Worm (Caenorhabditis elegans) whole organism, L3 larva: ENCODE results near the gene F27D9.7.

ENCODE experiments used
- aly-2 ChIP-seq: fragments of 150-350 bp; optimal IDR thresholded peaks from 2 replicates; lab custom pipeline; 2014; ENCODE audit warnings: missing biosample characterization, missing genetic modification characterization
- ama-1 ChIP-seq: fragments of 150-350 bp; optimal IDR thresholded peaks from 2 replicates; lab custom pipeline; 2018
- ceh-82 ChIP-seq: fragments of 150-350 bp; optimal IDR thresholded peaks from 2 replicates; lab custom pipeline; 2014; ENCODE audit warnings: missing biosample characterization, missing genetic modification characterization
- ceh-9 ChIP-seq: sonication (generic microtip); optimal IDR thresholded peaks from 2 replicates; lab custom pipeline; 2018; ENCODE audit warnings: missing biosample characterization, missing genetic modification characterization
- fos-1 ChIP-seq: fragments of 150-350 bp; optimal IDR thresholded peaks from 2 replicates; lab custom pipeline; 2014; ENCODE audit warnings: missing biosample characterization, missing genetic modification characterization
- lin-15B ChIP-seq: fragments of 150-350 bp; optimal IDR thresholded peaks from 2 replicates; lab custom pipeline; 2014; ENCODE audit warnings: missing biosample characterization, missing genetic modification characterization
- lin-39 ChIP-seq: fragments of 150-350 bp; optimal IDR thresholded peaks from 2 replicates; lab custom pipeline; 2018; ENCODE audit warnings: missing biosample characterization, missing genetic modification reagents, missing genetic modification characterization
- nhr-12 ChIP-seq: fragments of 150-350 bp; optimal IDR thresholded peaks from 2 replicates; lab custom pipeline; 2014; ENCODE audit warnings: missing biosample characterization, missing genetic modification characterization
- nhr-237 ChIP-seq: fragments of 150-350 bp; optimal IDR thresholded peaks from 2 replicates; lab custom pipeline; 2014; ENCODE audit warnings: missing biosample characterization, missing genetic modification characterization
- pqm-1 ChIP-seq: fragments of 150-350 bp; optimal IDR thresholded peaks from 2 replicates; lab custom pipeline; 2017; ENCODE audit warnings: missing biosample characterization, missing genetic modification characterization, inconsistent platforms
- sea-2 ChIP-seq: fragments of 150-350 bp; sonication (generic microtip); optimal IDR thresholded peaks from 4 replicates; lab custom pipeline; 2014; ENCODE audit warnings: missing biosample characterization, missing genetic modification reagents, missing genetic modification characterization
- snpc-4 ChIP-seq: fragments of 150-350 bp; optimal IDR thresholded peaks from 2 replicates; lab custom pipeline; 2014; ENCODE audit warnings: missing biosample characterization, missing genetic modification characterization
- zag-1 ChIP-seq: fragments of 150-350 bp; optimal IDR thresholded peaks from 2 replicates; lab custom pipeline; 2014; ENCODE audit warnings: missing biosample characterization, missing genetic modification characterization

DNA sequence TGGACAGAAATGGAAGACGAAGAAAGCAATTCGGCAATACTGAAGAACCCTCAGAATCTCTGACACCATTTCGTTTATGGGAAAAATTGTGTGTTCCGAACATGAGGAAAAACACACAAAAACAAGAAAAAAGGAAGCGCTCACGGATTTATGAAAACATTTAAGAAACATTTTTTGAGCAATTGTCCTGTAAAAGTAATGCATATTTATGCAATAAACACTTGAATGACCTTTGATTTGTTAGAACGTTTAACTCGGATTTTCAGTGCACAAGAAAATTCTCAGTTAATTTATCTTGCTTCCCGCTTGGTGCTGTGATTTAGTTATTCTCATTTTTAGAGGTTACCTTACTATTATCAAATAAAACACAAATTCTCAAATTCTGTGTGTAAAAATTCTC, 33.3 kb upstream of the F27D9.7 start:
- TF ChIP-seq sea-2 (no peak), aly-2 (tag; lab: Kevin White, UChicago) (no peak), nhr-12 (tag; lab: Kevin White, UChicago) (no peak), ama-1 (lab: Kevin White, UChicago) (no peak), fos-1 (tag; lab: Kevin White, UChicago) (no peak), pqm-1 (no peak), snpc-4 (tag; lab: Kevin White, UChicago) (no peak), ceh-82 (no peak), lin-39 (tag; lab: Kevin White, UChicago) (no peak), lin-15B (no peak), ceh-9 (tag; lab: Kevin White, UChicago) (no peak), nhr-237 (tag; lab: Kevin White, UChicago) (no peak), zag-1 (tag; lab: Kevin White, UChicago) (no peak)
